Fruit fly (Drosophila melanogaster): Measurements from ENCODE around the gene CSN8.

The CSN8 gene

DNA sequence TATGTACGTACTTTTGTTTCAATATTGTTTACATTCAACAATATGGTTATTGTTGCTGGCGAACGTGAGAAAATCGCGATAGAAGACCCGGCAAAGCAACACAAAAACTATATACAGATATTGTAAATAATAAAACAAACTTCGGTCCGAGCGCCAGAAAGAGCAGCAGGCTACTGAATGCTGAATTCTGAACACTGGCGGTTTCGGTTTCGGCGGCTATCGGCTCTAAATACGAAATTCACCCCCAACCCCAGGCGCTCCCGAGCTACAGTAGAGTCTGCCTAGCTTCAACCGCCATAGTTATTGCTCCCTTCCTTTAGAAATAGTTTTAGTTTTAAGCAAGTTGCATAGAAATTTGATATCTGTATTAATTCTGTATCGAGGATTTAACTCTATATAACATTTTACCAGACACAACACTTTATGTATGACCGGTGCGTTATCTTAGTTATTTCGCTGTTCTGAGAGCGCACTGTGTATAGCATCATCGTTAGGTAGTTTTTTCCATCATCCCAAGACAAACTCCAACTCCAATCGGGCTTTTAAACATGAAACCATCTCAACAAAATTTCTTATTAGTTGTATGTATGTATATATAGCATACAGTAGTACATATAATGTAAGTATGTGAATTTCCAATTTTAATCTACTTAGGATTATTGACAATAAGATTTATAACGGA, 2.2 kb upstream of the CSN8 start, which contains the start of gene CG7627 (continued):
- TF ChIP-seq knrl (GFP tag; IDR thresholded peaks at IDR 0.05; ENCODE audit: partially characterized antibody) (no peak), CG15269 (tag; optimal IDR thresholded peaks at IDR 0.05) (peak; percentile 76), fd3F (GFP tag; optimal IDR thresholded peaks at IDR 0.05) (peak; percentile 60), Dp (GFP tag; optimal IDR thresholded peaks at IDR 0.05) (no peak), Hand (GFP tag; optimal IDR thresholded peaks at IDR 0.05) (peak; percentile 62), CG6272 (GFP tag; IDR thresholded peaks at IDR 0.05) (peak; percentile 58), klu (GFP tag; IDR thresholded peaks at IDR 0.05) (peak; percentile 25; the same call in 1 of the 2 replicates), oc (tag; optimal IDR thresholded peaks at IDR 0.05) (no peak), Awh (GFP tag; IDR thresholded peaks at IDR 0.05) (peak; percentile 67; the same call in 1 of the 2 replicates), CG2120 (GFP tag; optimal IDR thresholded peaks at IDR 0.05) (peak; percentile 89), CG14014 (GFP tag; IDR thresholded peaks at IDR 0.05) (peak; percentile 71), Oaz (GFP tag; IDR thresholded peaks at IDR 0.05) (peak; percentile 48; the same call in 1 of the 2 replicates), CG14965 (GFP tag; optimal IDR thresholded peaks at IDR 0.05; ENCODE audit: borderline replicate concordance) (no peak), CG18011 (GFP tag; optimal IDR thresholded peaks at IDR 0.05) (peak; percentile 26), cad (GFP tag; optimal IDR thresholded peaks at IDR 0.05) (no peak), zfh1 (GFP tag; IDR thresholded peaks at IDR 0.05) (peak; percentile 82), Nf-YA (GFP tag; IDR thresholded peaks at IDR 0.05) (peak; percentile 53; the same call in 1 of the 2 replicates), Side (GFP tag; optimal IDR thresholded peaks at IDR 0.05) (peak; percentile 70), CG7839 (tag; optimal IDR thresholded peaks at IDR 0.05) (peak; percentile 80), CG17186 (GFP tag; optimal IDR thresholded peaks at IDR 0.05) (no peak), CG17385 (GFP tag; optimal IDR thresholded peaks at IDR 0.05) (peak; percentile 68), Dref (GFP tag; IDR thresholded peaks at IDR 0.05) (peak; percentile 27), twi (tag; optimal IDR thresholded peaks at IDR 0.05) (no peak), jigr1 (GFP tag; IDR thresholded peaks at IDR 0.05) (peak; percentile 40; the same call in 1 of the 3 replicates), CG18619 (GFP tag; optimal IDR thresholded peaks at IDR 0.05) (peak; percentile 71), CG6654 (GFP tag; optimal IDR thresholded peaks at IDR 0.05) (peak; percentile 53), CG3407 (GFP tag; optimal IDR thresholded peaks at IDR 0.05) (peak; percentile 28), CG3163 (GFP tag; optimal IDR thresholded peaks at IDR 0.05) (peak; percentile 40), CG4707 (GFP tag; optimal IDR thresholded peaks at IDR 0.05) (peak; percentile 37), CG34422 (GFP tag; IDR thresholded peaks at IDR 0.05) (peak; percentile 79), CG10959 (GFP tag; IDR thresholded peaks at IDR 0.05) (peak; percentile 45; the same call in 1 of the 2 replicates), CG4820 (GFP tag; optimal IDR thresholded peaks at IDR 0.05) (peak; percentile 72), HLH3B (GFP tag; IDR thresholded peaks at IDR 0.05) (peak; percentile 81), GATAe (GFP tag; conservative IDR thresholded peaks at IDR 0.05) (peak; percentile 38; the same call in 1 of the 2 replicates), CG34376 (GFP tag; optimal IDR thresholded peaks at IDR 0.05) (peak; percentile 76), tna (GFP tag; IDR thresholded peaks at IDR 0.05; ENCODE audit: partially characterized antibody) (no peak), CG11560 (tag; IDR thresholded peaks at IDR 0.05) (peak; percentile 63; the same call in 2 of the 3 replicates), Atf-2 (GFP tag; optimal IDR thresholded peaks at IDR 0.05) (peak; percentile 60), CG1792 (GFP tag; optimal IDR thresholded peaks at IDR 0.05) (peak; percentile 43), CG13287 (GFP tag; IDR thresholded peaks at IDR 0.05; ENCODE audit: partially characterized antibody) (peak; percentile 27; the same call in 1 of the 2 replicates), CG4730 (GFP tag; IDR thresholded peaks at IDR 0.05) (peak; percentile 67), Oli (tag; optimal IDR thresholded peaks at IDR 0.05) (peak; percentile 54), CG8478 (optimal IDR thresholded peaks at IDR 0.05) (no peak), CG12299 (tag; optimal IDR thresholded peaks at IDR 0.05) (peak; percentile 71), amos (GFP tag; IDR thresholded peaks at IDR 0.05; ENCODE audit: partially characterized antibody) (peak; percentile 27; the same call in 1 of the 2 replicates), NC2α (GFP tag; optimal IDR thresholded peaks at IDR 0.05) (peak; percentile 12), Atf3 (GFP tag; optimal IDR thresholded peaks at IDR 0.05) (peak; percentile 44), gem (tag; optimal IDR thresholded peaks at IDR 0.05) (peak; percentile 83), pita (GFP tag; optimal IDR thresholded peaks at IDR 0.05) (no peak)

Measured in whole organism, embryonic.